Fruit fly (Drosophila melanogaster) whole organism, larva: ENCODE data around the gene RpS20.

ENCODE experiments used
- noc ChIP-seq: fragments of 200-800 bp; sonication (Bioruptor generic); optimal IDR thresholded peaks from 3 replicates; lab custom pipeline; 2019; ENCODE audit warnings: missing biosample characterization, mild to moderate bottlenecking, missing genetic modification characterization, moderate library complexity

The RpS20 gene

DNA sequence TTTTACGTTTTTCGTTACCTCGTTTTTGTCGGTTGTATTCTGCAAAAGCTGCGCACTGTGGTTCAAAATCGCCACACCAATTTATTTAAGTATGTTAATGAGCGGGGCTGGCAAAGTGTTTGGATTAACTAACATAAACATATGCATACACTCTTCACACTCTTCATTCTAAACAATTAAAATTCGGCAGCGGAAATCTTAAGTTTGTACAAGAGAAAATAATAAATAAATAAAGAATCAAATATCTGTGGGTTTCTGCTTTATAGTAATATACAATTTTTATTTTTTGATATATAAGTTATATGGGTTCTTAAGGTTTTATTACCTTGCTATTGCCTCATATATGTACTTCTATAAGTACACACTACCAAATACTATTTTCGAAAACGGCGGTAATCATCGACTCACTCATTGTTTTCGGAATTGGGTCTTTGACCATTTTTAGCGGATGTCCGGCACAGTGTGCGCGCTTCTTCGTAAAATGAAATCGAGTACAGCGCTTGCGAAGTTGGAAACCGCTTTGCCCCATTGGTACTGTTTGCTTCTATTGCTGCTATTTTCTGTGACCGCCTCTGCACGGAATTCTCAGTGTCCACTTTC, 14.4 kb downstream of the RpS20 start:
- no peak for TF ChIP-seq noc (tag; lab: Kevin White, UChicago)

- peak; percentile 32 for TF ChIP-seq noc (tag; lab: Kevin White, UChicago)
Measured at dm6 chr3R:20837242-20837664, 15.3 kb downstream of the RpS20 start.

dm6 chr3R:20838787-20839186, 16.8 kb downstream of the RpS20 start:
- no peak for TF ChIP-seq noc (tag; lab: Kevin White, UChicago)

DNA sequence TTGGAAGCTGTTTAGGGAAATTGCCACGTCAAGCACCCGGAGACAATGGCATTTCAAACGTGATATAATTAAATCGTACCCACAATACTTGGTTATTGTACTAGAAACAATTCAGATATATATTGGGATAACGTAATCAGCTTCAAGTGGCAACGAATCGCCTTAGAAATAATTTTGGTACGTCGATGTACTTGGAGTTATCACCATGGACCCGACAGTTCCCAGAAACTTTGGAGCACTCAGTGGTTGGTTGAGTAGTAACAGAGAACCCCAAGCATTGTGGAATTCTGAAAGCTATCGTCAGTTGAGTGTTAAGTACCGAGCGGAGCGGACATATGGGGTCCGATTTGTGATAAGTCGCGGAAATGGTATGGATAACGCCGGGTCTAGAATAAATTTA, 19.9 kb downstream of the RpS20 start, which contains the start of gene CG15695:
CG15695 (plus strand) TSS at position 301 of the 400 bp plus-strand sequence.
- TF ChIP-seq noc (tag; lab: Kevin White, UChicago): no peak

dm6 chr3R:20845493-20845892, 23.5 kb downstream of the RpS20 start:
- TF ChIP-seq noc (tag; lab: Kevin White, UChicago): no peak

DNA sequence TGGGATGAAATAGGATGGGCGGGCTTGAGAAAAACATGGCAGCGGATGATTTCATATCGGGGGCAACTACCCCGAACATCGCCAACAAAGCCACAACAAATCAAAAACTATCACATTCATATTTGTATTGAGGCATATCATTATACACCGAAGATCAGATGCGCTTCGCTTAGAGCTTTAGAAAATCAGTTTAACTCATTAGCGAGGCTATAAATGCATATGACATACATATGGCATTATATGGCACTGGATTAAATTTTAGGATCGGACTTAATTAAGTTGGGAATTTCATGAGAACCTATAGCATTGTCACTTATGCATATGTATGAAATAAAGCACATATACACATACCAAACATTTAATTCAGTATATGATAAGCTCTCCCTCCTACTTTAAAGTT, 24.3 kb downstream of the RpS20 start:
- TF ChIP-seq noc (tag; lab: Kevin White, UChicago): no peak

DNA sequence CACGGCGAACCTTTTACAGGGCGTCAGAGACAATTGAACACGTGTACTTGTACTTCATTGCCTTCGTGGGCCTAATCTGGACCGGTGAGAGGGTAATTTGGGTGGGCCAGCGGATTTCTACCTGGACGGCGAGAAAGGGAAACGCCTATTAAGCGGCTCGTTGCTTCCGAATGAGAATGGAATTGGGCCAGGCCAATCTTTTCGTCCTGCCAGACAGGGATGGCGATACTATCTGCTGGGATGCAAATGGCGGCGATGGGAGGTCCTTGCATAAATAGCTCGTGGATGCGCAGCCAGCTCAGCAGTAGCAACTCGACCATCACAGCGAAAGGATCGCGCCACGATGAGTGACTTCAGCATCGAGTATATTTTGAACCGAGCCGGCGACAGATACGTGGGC, 24.8 kb downstream of the RpS20 start, which contains the start of gene CG15696:
CG15696 (plus strand) TSS at position 301 of the 400 bp plus-strand sequence.
- no peak for TF ChIP-seq noc (tag; lab: Kevin White, UChicago)

dm6 chr3R:20850395-20851039, 28.5 kb downstream of the RpS20 start, which contains the start of gene RpS30:
Gene RpS30 (plus strand): TSS chr3R:20850516.
- TF ChIP-seq noc (tag; lab: Kevin White, UChicago): peak; percentile 18

- TF ChIP-seq noc (tag; lab: Kevin White, UChicago): no peak
Measured at dm6 chr3R:20859845-20860244, 37.9 kb downstream of the RpS20 start, which contains the start of gene Ir93a. Gene Ir93a (minus strand): TSS chr3R:20859945.

dm6 chr3R:20866204-20866603, 44.2 kb downstream of the RpS20 start, which contains the start of gene KaiR1D:
Gene KaiR1D (minus strand): TSS chr3R:20866231.
- TF ChIP-seq noc (tag; lab: Kevin White, UChicago): no peak

DNA sequence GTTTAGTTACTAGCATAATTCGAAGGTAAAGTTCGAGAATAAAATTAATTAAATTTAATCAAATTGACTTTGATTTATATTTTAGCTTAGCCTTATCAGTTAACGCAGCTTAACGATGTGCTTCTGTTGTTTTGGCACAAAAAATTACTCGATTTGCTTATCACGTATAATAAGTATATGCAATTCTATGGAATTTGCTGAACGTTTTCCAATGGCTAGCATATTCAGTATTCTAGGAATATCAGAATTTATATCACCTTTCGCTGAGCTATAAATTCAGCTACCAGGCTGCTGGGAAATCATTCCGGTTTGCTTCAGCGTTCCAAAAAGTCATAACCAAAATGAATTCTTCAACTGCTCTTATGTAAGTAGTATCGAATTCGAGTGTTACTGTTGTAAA, 48.8 kb downstream of the RpS20 start, which contains the start of gene TotA:
TotA (plus strand) TSS at position 301 of the 400 bp plus-strand sequence.
- TF ChIP-seq noc (tag; lab: Kevin White, UChicago): no peak

dm6 chr3R:20872688-20873087, 50.7 kb downstream of the RpS20 start, which contains the start of gene TotC:
Gene TotC (plus strand): TSS chr3R:20872988.
- no peak for TF ChIP-seq noc (tag; lab: Kevin White, UChicago)
